Fruit fly (Drosophila melanogaster) whole organism, embryonic: ENCODE measurements around the gene Piezo.
A peak's percentile ranks its signal among the peaks of the same experiment; 100 is the strongest.

Experiments
- Adf1 ChIP-seq: fragments of 200-800 bp; sonication (Bioruptor generic); IDR thresholded peaks from 2 replicates; pipeline ENCODE4 v1.3.6; 2022; ENCODE audit warnings: missing biosample characterization, missing genetic modification characterization
- Atf6 ChIP-seq: fragments of 200-800 bp; sonication (Bioruptor generic); IDR thresholded peaks from 2 replicates; pipeline ENCODE4 v1.3.6; 2022; ENCODE audit warnings: missing biosample characterization, missing genetic modification characterization
- B-H2 ChIP-seq: fragments of 200-800 bp; sonication (Bioruptor generic); optimal IDR thresholded peaks from 2 replicates; lab custom pipeline; 2018; ENCODE audit warnings: missing biosample characterization, mild to moderate bottlenecking, missing genetic modification characterization
- CG10366 ChIP-seq: fragments of 200-800 bp; sonication (Bioruptor generic); IDR thresholded peaks from 2 replicates; pipeline ENCODE4 v1.3.6; 2022; ENCODE audit warnings: missing biosample characterization, missing genetic modification characterization
- CG10543 ChIP-seq: fragments of 200-800 bp; sonication (Bioruptor generic); optimal IDR thresholded peaks from 3 replicates; lab custom pipeline; 2017; ENCODE audit warnings: missing biosample characterization, mild to moderate bottlenecking, missing genetic modification characterization, moderate library complexity
- CG11696 ChIP-seq: fragments of 200-800 bp; sonication (Bioruptor generic); IDR thresholded peaks from 2 replicates; pipeline ENCODE4 v1.3.6; 2022; ENCODE audit warnings: missing biosample characterization, missing genetic modification characterization
- CG12104 ChIP-seq: fragments of 200-800 bp; sonication (Bioruptor generic); optimal IDR thresholded peaks from 3 replicates; lab custom pipeline; 2016; ENCODE audit warnings: missing biosample characterization, missing genetic modification characterization
- CG12391 ChIP-seq: fragments of 200-800 bp; sonication (Bioruptor generic); optimal IDR thresholded peaks from 3 replicates; lab custom pipeline; 2018; ENCODE audit warnings: missing biosample characterization, mild to moderate bottlenecking, missing genetic modification characterization, moderate library complexity
- CG13624 ChIP-seq: fragments of 200-800 bp; sonication (Bioruptor generic); optimal IDR thresholded peaks from 2 replicates; lab custom pipeline; 2016; ENCODE audit warnings: missing biosample characterization, missing genetic modification characterization
- CG16815 ChIP-seq: fragments of 200-800 bp; sonication (Bioruptor generic); optimal IDR thresholded peaks from 3 replicates; lab custom pipeline; 2017; ENCODE audit warnings: missing biosample characterization, mild to moderate bottlenecking, missing genetic modification characterization
- CG17359 ChIP-seq: fragments of 200-800 bp; sonication (Bioruptor generic); optimal IDR thresholded peaks from 3 replicates; lab custom pipeline; 2018; ENCODE audit warnings: missing biosample characterization, mild to moderate bottlenecking, missing genetic modification characterization, moderate library complexity
- CG1792 ChIP-seq: fragments of 200-800 bp; sonication (Bioruptor generic); optimal IDR thresholded peaks from 2 replicates; lab custom pipeline; 2016; ENCODE audit warnings: missing biosample characterization, missing genetic modification characterization
- CG18599 ChIP-seq: fragments of 200-800 bp; sonication (Bioruptor generic); optimal IDR thresholded peaks from 3 replicates; lab custom pipeline; 2017; ENCODE audit warnings: missing biosample characterization, missing genetic modification characterization, mild to moderate bottlenecking, moderate library complexity, missing genetic modification reagents
- CG2129 ChIP-seq: fragments of 200-800 bp; sonication (Bioruptor generic); IDR thresholded peaks from 2 replicates; pipeline ENCODE4 v1.3.6; 2022; ENCODE audit warnings: missing biosample characterization, missing genetic modification characterization; ENCODE audit not compliant: partially characterized antibody
- CG2678 ChIP-seq: fragments of 200-800 bp; sonication (Bioruptor generic); optimal IDR thresholded peaks from 3 replicates; lab custom pipeline; 2019; ENCODE audit warnings: missing biosample characterization, mild to moderate bottlenecking, missing genetic modification characterization, moderate library complexity
- CG2889 ChIP-seq: fragments of 200-800 bp; sonication (Bioruptor generic); IDR thresholded peaks from 3 replicates; pipeline ENCODE4 v1.3.6; 2022; ENCODE audit warnings: missing biosample characterization, missing genetic modification characterization
- CG4360 ChIP-seq: fragments of 200-800 bp; sonication (Bioruptor generic); IDR thresholded peaks from 2 replicates; pipeline ENCODE4 v1.3.6; 2022; ENCODE audit warnings: missing biosample characterization, missing genetic modification characterization
- CG4424 ChIP-seq: fragments of 200-800 bp; sonication (Bioruptor generic); optimal IDR thresholded peaks from 3 replicates; lab custom pipeline; 2016; ENCODE audit warnings: missing biosample characterization, missing genetic modification characterization
- CG7271 ChIP-seq: fragments of 200-800 bp; sonication (Bioruptor generic); optimal IDR thresholded peaks from 2 replicates; lab custom pipeline; 2018; ENCODE audit warnings: missing biosample characterization, mild to moderate bottlenecking, missing genetic modification characterization, moderate library complexity
- CG7928 ChIP-seq: fragments of 200-800 bp; sonication (Bioruptor generic); optimal IDR thresholded peaks from 2 replicates; lab custom pipeline; 2017; ENCODE audit warnings: missing biosample characterization, mild to moderate bottlenecking, missing genetic modification characterization
- D19B ChIP-seq: fragments of 200-800 bp; sonication (Bioruptor generic); optimal IDR thresholded peaks from 2 replicates; lab custom pipeline; 2017; ENCODE audit warnings: missing biosample characterization, mild to moderate bottlenecking, missing genetic modification characterization
- HmgD ChIP-seq: fragments of 200-800 bp; sonication (Bioruptor generic); optimal IDR thresholded peaks from 3 replicates; lab custom pipeline; 2016; ENCODE audit warnings: missing biosample characterization, missing genetic modification characterization
- Hr78 ChIP-seq, 2 experiments: fragments of 200-800 bp in 1 of 2; fragments of >200 bp in 1 of 2; sonication (Bioruptor generic) in 1 of 2; optimal IDR thresholded peaks; 2 replicates each; lab custom pipeline; 2017 to 2019; ENCODE audit warnings: missing biosample characterization in 2 of 2, missing genetic modification characterization in 2 of 2, mild to moderate bottlenecking in 1 of 2, moderate library complexity in 1 of 2
- Lim3 ChIP-seq: fragments of 200-800 bp; sonication (Bioruptor generic); IDR thresholded peaks from 2 replicates; pipeline ENCODE4 v1.3.6; 2022; ENCODE audit warnings: missing biosample characterization, missing genetic modification characterization
- Med ChIP-seq: fragments of 200-800 bp; sonication (Bioruptor generic); peaks from one replicate; lab custom pipeline; 2016; ENCODE audit warnings: missing biosample characterization, missing genetic modification characterization, mild to moderate bottlenecking, inconsistent platforms, moderate library complexity
- NFAT ChIP-seq: fragments of 200-800 bp; sonication (Bioruptor generic); IDR thresholded peaks from 2 replicates; pipeline ENCODE4 v1.3.6; 2022; ENCODE audit warnings: missing biosample characterization, missing genetic modification characterization
- NK7.1 ChIP-seq: fragments of 200-800 bp; sonication (Bioruptor generic); optimal IDR thresholded peaks from 3 replicates; lab custom pipeline; 2016; ENCODE audit warnings: missing biosample characterization, missing genetic modification characterization
- Pdp1 ChIP-seq, 2 experiments: fragments of 200-800 bp; sonication (Bioruptor generic); optimal IDR thresholded peaks; 3 replicates each; lab custom pipeline; 2016; ENCODE audit warnings: missing biosample characterization in 2 of 2, missing genetic modification characterization in 2 of 2, mild to moderate bottlenecking in 1 of 2, moderate library complexity in 1 of 2
- Sin3A ChIP-seq: fragments of >200 bp; optimal IDR thresholded peaks from 2 replicates; lab custom pipeline; 2018
- Ssrp ChIP-seq: fragments of 200-800 bp; sonication (Bioruptor generic); optimal IDR thresholded peaks from 2 replicates; lab custom pipeline; 2018; ENCODE audit warnings: missing biosample characterization, mild to moderate bottlenecking, missing genetic modification characterization, moderate library complexity
- bcd ChIP-seq: fragments of 200-800 bp; sonication (Bioruptor generic); optimal IDR thresholded peaks from 2 replicates; lab custom pipeline; 2017; ENCODE audit warnings: missing biosample characterization, mild to moderate bottlenecking, missing genetic modification characterization
- btn ChIP-seq: fragments of 200-800 bp; sonication (Bioruptor generic); optimal IDR thresholded peaks from 2 replicates; lab custom pipeline; 2016; ENCODE audit warnings: missing biosample characterization, missing genetic modification characterization
- cas ChIP-seq: fragments of 200-800 bp; sonication (Bioruptor generic); IDR thresholded peaks from 2 replicates; pipeline ENCODE4 v1.3.6; 2022; ENCODE audit warnings: missing biosample characterization, missing genetic modification characterization
- da ChIP-seq: fragments of 200-800 bp; sonication (Bioruptor generic); optimal IDR thresholded peaks from 2 replicates; lab custom pipeline; 2016; ENCODE audit warnings: missing biosample characterization, missing genetic modification characterization
- dpn ChIP-seq, 2 experiments: fragments of 200-800 bp; sonication (Bioruptor generic); optimal IDR thresholded peaks; 3 replicates each; lab custom pipeline; 2016; ENCODE audit warnings: missing biosample characterization in 2 of 2, missing genetic modification characterization in 2 of 2
- fu2 ChIP-seq: fragments of 200-800 bp; sonication (Bioruptor generic); optimal IDR thresholded peaks from 2 replicates; lab custom pipeline; 2016; ENCODE audit warnings: missing biosample characterization, missing genetic modification characterization
- hb ChIP-seq: fragments of 200-800 bp; sonication (Bioruptor generic); IDR thresholded peaks from 3 replicates; pipeline ENCODE4 v1.3.6; 2022; ENCODE audit warnings: missing biosample characterization, missing genetic modification characterization; ENCODE audit not compliant: partially characterized antibody
- her ChIP-seq: fragments of 200-800 bp; sonication (Bioruptor generic); optimal IDR thresholded peaks from 2 replicates; lab custom pipeline; 2016; ENCODE audit warnings: missing biosample characterization, missing genetic modification characterization
- kay ChIP-seq: fragments of 200-800 bp; sonication (Bioruptor generic); optimal IDR thresholded peaks from 2 replicates; lab custom pipeline; 2016; ENCODE audit warnings: missing biosample characterization, missing genetic modification characterization
- lilli ChIP-seq: fragments of 200-800 bp; sonication (Bioruptor generic); optimal IDR thresholded peaks from 3 replicates; lab custom pipeline; 2016; ENCODE audit warnings: missing biosample characterization, missing genetic modification characterization
- lmd ChIP-seq: fragments of 200-800 bp; sonication (Bioruptor generic); IDR thresholded peaks from 2 replicates; pipeline ENCODE4 v1.3.6; 2022; ENCODE audit warnings: missing biosample characterization, missing genetic modification characterization
- nau ChIP-seq: fragments of 200-800 bp; sonication (Bioruptor generic); optimal IDR thresholded peaks from 3 replicates; lab custom pipeline; 2017; ENCODE audit warnings: missing biosample characterization, mild to moderate bottlenecking, missing genetic modification characterization, missing genetic modification reagents
- oc ChIP-seq: fragments of 200-800 bp; sonication (Bioruptor generic); optimal IDR thresholded peaks from 2 replicates; lab custom pipeline; 2018; ENCODE audit warnings: missing biosample characterization, mild to moderate bottlenecking, missing genetic modification characterization, moderate library complexity
- repo ChIP-seq: fragments of 200-800 bp; sonication (Bioruptor generic); optimal IDR thresholded peaks from 2 replicates; lab custom pipeline; 2016; ENCODE audit warnings: missing biosample characterization, missing genetic modification characterization
- salm ChIP-seq: fragments of 200-800 bp; sonication (Bioruptor generic); optimal IDR thresholded peaks from 2 replicates; lab custom pipeline; 2018; ENCODE audit warnings: missing biosample characterization, mild to moderate bottlenecking, missing genetic modification characterization
- sens ChIP-seq: fragments of 200-800 bp; sonication (Bioruptor generic); peaks from one replicate; lab custom pipeline; 2016; ENCODE audit warnings: missing biosample characterization, missing genetic modification characterization
- shn ChIP-seq: fragments of 200-800 bp; sonication (Bioruptor generic); optimal IDR thresholded peaks from 3 replicates; lab custom pipeline; 2016; ENCODE audit warnings: missing biosample characterization, missing genetic modification characterization
- slp2 ChIP-seq: fragments of 200-800 bp; sonication (Bioruptor generic); optimal IDR thresholded peaks from 2 replicates; lab custom pipeline; 2016; ENCODE audit warnings: missing biosample characterization, missing genetic modification characterization
- sna ChIP-seq: fragments of 200-800 bp; sonication (Bioruptor generic); IDR thresholded peaks from 2 replicates; pipeline ENCODE4 v1.3.6; 2022; ENCODE audit warnings: missing biosample characterization, missing genetic modification characterization; ENCODE audit not compliant: partially characterized antibody
- sqz ChIP-seq: fragments of 200-800 bp; sonication (Bioruptor generic); optimal IDR thresholded peaks from 3 replicates; lab custom pipeline; 2018; ENCODE audit warnings: missing biosample characterization, mild to moderate bottlenecking, missing genetic modification characterization
- sr ChIP-seq: fragments of 200-800 bp; sonication (Bioruptor generic); IDR thresholded peaks from 3 replicates; pipeline ENCODE4 v1.3.6; 2022; ENCODE audit warnings: missing biosample characterization, missing genetic modification characterization
- tgo ChIP-seq: fragments of 200-800 bp; sonication (Bioruptor generic); IDR thresholded peaks from 3 replicates; pipeline ENCODE4 v1.3.6; 2022; ENCODE audit warnings: missing biosample characterization, missing genetic modification characterization

The Piezo gene

dm6 chr2L:8239032-8239650, 76.3 kb downstream of the Piezo start (continued):
- TF ChIP-seq CG4360 (GFP tag; lab: Robert Waterston, UW): peak; percentile 72
- no peak for TF ChIP-seq CG2129 (GFP tag; lab: Robert Waterston, UW)
- no peak for TF ChIP-seq bcd (GFP tag; lab: Kevin White, UChicago)
- TF ChIP-seq B-H2: no peak
- no peak for TF ChIP-seq repo (GFP tag; lab: Kevin White, UChicago)
- TF ChIP-seq NK7.1 (GFP tag; lab: Kevin White, UChicago): no peak
- no peak for TF ChIP-seq btn (GFP tag; lab: Kevin White, UChicago)
- peak in 1 of 2 experiments; percentile 90 for TF ChIP-seq Hr78 (GFP tag; optimal IDR thresholded peaks at IDR 0.05; lab: Kevin White, UChicago)
- TF ChIP-seq CG16815 (GFP tag; lab: Kevin White, UChicago): no peak
- TF ChIP-seq Med: peak; percentile 29
- TF ChIP-seq sqz (GFP tag; lab: Kevin White, UChicago): no peak
- no peak for TF ChIP-seq sna (GFP tag; lab: Robert Waterston, UW)
- no peak for TF ChIP-seq CG10366 (GFP tag; lab: Robert Waterston, UW)
- no peak for TF ChIP-seq NFAT (GFP tag; lab: Robert Waterston, UW)
- TF ChIP-seq tgo (GFP tag; lab: Robert Waterston, UW): no peak
- TF ChIP-seq sr: no peak
- TF ChIP-seq Ssrp (tag; lab: Kevin White, UChicago): no peak
- TF ChIP-seq salm (tag; lab: Kevin White, UChicago): no peak
- TF ChIP-seq CG2678 (tag; lab: Kevin White, UChicago): no peak
- TF ChIP-seq CG7928 (GFP tag; lab: Kevin White, UChicago): no peak
- TF ChIP-seq hb (GFP tag; lab: Robert Waterston, UW): no peak
- TF ChIP-seq slp2: no peak
- TF ChIP-seq Sin3A (lab: Kevin White, UChicago): no peak
- no peak for TF ChIP-seq CG11696 (GFP tag; lab: Robert Waterston, UW)
- TF ChIP-seq dpn (GFP tag; optimal IDR thresholded peaks at IDR 0.05; lab: Kevin White, UChicago): no peak
- TF ChIP-seq lilli (GFP tag; lab: Kevin White, UChicago): no peak
- no peak for TF ChIP-seq CG17359 (tag; lab: Kevin White, UChicago)
- no peak for TF ChIP-seq CG7271 (tag; lab: Kevin White, UChicago)
- no peak for TF ChIP-seq Lim3
- no peak for TF ChIP-seq D19B
- no peak for TF ChIP-seq CG12104 (GFP tag; lab: Kevin White, UChicago)
- TF ChIP-seq Pdp1 (GFP tag; optimal IDR thresholded peaks at IDR 0.05; lab: Kevin White, UChicago): peak in 1 of 2 experiments; percentile 73
- TF ChIP-seq CG13624 (GFP tag; lab: Kevin White, UChicago): no peak
- TF ChIP-seq lmd (GFP tag; lab: Robert Waterston, UW): no peak
- no peak for TF ChIP-seq CG10543
- TF ChIP-seq her: no peak
- TF ChIP-seq CG18599 (GFP tag; lab: Kevin White, UChicago): peak; percentile 34
- no peak for TF ChIP-seq kay (GFP tag; lab: Kevin White, UChicago)
- TF ChIP-seq da: no peak
- TF ChIP-seq nau (GFP tag; lab: Kevin White, UChicago): no peak
- no peak for TF ChIP-seq sens (GFP tag; lab: Kevin White, UChicago)
- TF ChIP-seq CG4424: no peak
- no peak for TF ChIP-seq HmgD
- TF ChIP-seq Adf1 (GFP tag; lab: Robert Waterston, UW): no peak
- no peak for TF ChIP-seq oc (tag; lab: Kevin White, UChicago)
- TF ChIP-seq CG1792 (GFP tag; lab: Kevin White, UChicago): no peak
- TF ChIP-seq shn (GFP tag; lab: Kevin White, UChicago): no peak
- no peak for TF ChIP-seq CG2889 (GFP tag; lab: Robert Waterston, UW)
- TF ChIP-seq CG12391 (tag; lab: Kevin White, UChicago): no peak
- TF ChIP-seq cas (GFP tag; lab: Robert Waterston, UW): no peak
- no peak for TF ChIP-seq Atf6 (GFP tag; lab: Robert Waterston, UW)
- TF ChIP-seq fu2: no peak
